Fruit fly (Drosophila melanogaster): ENCODE data around the gene CG31988.
A peak's percentile ranks its signal among the peaks of the same experiment; 100 is the strongest.

dm6 chr2L:21156156-21157040, 46.2 kb downstream of the CG31988 start, which contains the start of the genes Mpp6 and E2f2:
- peak; percentile 91 for TF ChIP-seq psq (optimal IDR thresholded peaks at IDR 0.05)
- no peak for TF ChIP-seq ttk (optimal IDR thresholded peaks at IDR 0.05)
